Worm (Caenorhabditis elegans) whole organism, L2 larva: ENCODE measurements around the gene C24A8.5.

Experiments
- F13H6.1 ChIP-seq: sonication (generic microtip); optimal IDR thresholded peaks from 2 replicates; lab custom pipeline; 2016; ENCODE audit warnings: missing genetic modification characterization, missing compliant biosample characterization
- aly-2 ChIP-seq: fragments of 150-350 bp; optimal IDR thresholded peaks from 2 replicates; lab custom pipeline; 2014; ENCODE audit warnings: missing biosample characterization, missing genetic modification characterization
- egl-27 ChIP-seq: sonication (generic microtip); optimal IDR thresholded peaks from 3 replicates; lab custom pipeline; 2017; ENCODE audit warnings: missing biosample characterization, missing genetic modification reagents, missing genetic modification characterization
- elt-1 ChIP-seq: fragments of 150-350 bp; optimal IDR thresholded peaks from 2 replicates; lab custom pipeline; 2014; ENCODE audit warnings: missing biosample characterization, missing genetic modification characterization
- lin-11 ChIP-seq: fragments of 150-350 bp; sonication (generic microtip); optimal IDR thresholded peaks from 2 replicates; lab custom pipeline; 2014; ENCODE audit warnings: missing biosample characterization, missing genetic modification characterization, inconsistent platforms, mixed read lengths
- lsy-2 ChIP-seq, 2 experiments: fragments of 150-350 bp in 1 of 2; sonication (generic microtip) in 1 of 2; optimal IDR thresholded peaks; 2 replicates each; lab custom pipeline; 2014 to 2017; ENCODE audit warnings: missing biosample characterization in 2 of 2, missing genetic modification characterization in 2 of 2
- nhr-11 ChIP-seq: fragments of 150-350 bp; optimal IDR thresholded peaks from 2 replicates; lab custom pipeline; 2014; ENCODE audit warnings: missing biosample characterization, missing genetic modification characterization
- nhr-12 ChIP-seq: fragments of 150-350 bp; optimal IDR thresholded peaks from 2 replicates; lab custom pipeline; 2014; ENCODE audit warnings: missing biosample characterization, missing genetic modification characterization
- nhr-129 ChIP-seq: fragments of 150-350 bp; optimal IDR thresholded peaks from 2 replicates; lab custom pipeline; 2014; ENCODE audit warnings: missing biosample characterization, missing genetic modification characterization
- nhr-23 ChIP-seq: fragments of 150-350 bp; optimal IDR thresholded peaks from 2 replicates; lab custom pipeline; 2014; ENCODE audit warnings: missing biosample characterization, missing genetic modification reagents, missing genetic modification characterization
- sma-9 ChIP-seq, 2 experiments: fragments of 150-350 bp in 1 of 2; sonication (generic microtip) in 1 of 2; optimal IDR thresholded peaks; 2 replicates each; lab custom pipeline; 2014 to 2016; ENCODE audit warnings: missing genetic modification characterization in 2 of 2, mild to moderate bottlenecking in 1 of 2, missing biosample characterization in 1 of 2, missing compliant biosample characterization in 1 of 2, missing genetic modification reagents in 1 of 2, moderate library complexity in 1 of 2
- snpc-4 ChIP-seq: fragments of 150-350 bp; optimal IDR thresholded peaks from 2 replicates; lab custom pipeline; 2014; ENCODE audit warnings: missing biosample characterization, missing genetic modification characterization
- unc-39 ChIP-seq: fragments of 150-350 bp; optimal IDR thresholded peaks from 2 replicates; lab custom pipeline; 2014; ENCODE audit warnings: missing biosample characterization, missing genetic modification characterization
- zag-1 ChIP-seq: fragments of 150-350 bp; optimal IDR thresholded peaks from 2 replicates; lab custom pipeline; 2014; ENCODE audit warnings: missing biosample characterization, missing genetic modification characterization

ce11 chrX:4295917-4296316, 32.8 kb downstream of the C24A8.5 start:
- no peak for TF ChIP-seq nhr-11 (tag; lab: Kevin White, UChicago)
- TF ChIP-seq elt-1 (tag; lab: Kevin White, UChicago), result no peak
- TF ChIP-seq lsy-2 (tag; optimal IDR thresholded peaks at IDR 0.05; lab: Kevin White, UChicago), result no peak
- TF ChIP-seq nhr-12, result no peak
- TF ChIP-seq aly-2 (tag; lab: Kevin White, UChicago), result no peak
- no peak for TF ChIP-seq nhr-23
- no peak for TF ChIP-seq snpc-4 (tag; lab: Kevin White, UChicago)
- no peak for TF ChIP-seq nhr-129
- no peak for TF ChIP-seq unc-39 (tag; lab: Kevin White, UChicago)
- no peak for TF ChIP-seq lin-11
- TF ChIP-seq egl-27 (tag; lab: Kevin White, UChicago), result no peak
- no peak for TF ChIP-seq F13H6.1
- TF ChIP-seq sma-9 (GFP tag; optimal IDR thresholded peaks at IDR 0.05; lab: Kevin White, UChicago), result no peak
- no peak for TF ChIP-seq sma-9 (tag; optimal IDR thresholded peaks at IDR 0.05; lab: Kevin White, UChicago)
- no peak for TF ChIP-seq zag-1 (tag; lab: Kevin White, UChicago)
